Worm (Caenorhabditis elegans) whole organism, L4 larva: ENCODE results near the gene adal-1.

Experiments used
- D1046.2 ChIP-seq: fragments of 200-800 bp; sonication (Bioruptor generic); IDR thresholded peaks from 2 replicates; pipeline ENCODE4 v1.3.6; 2022; ENCODE audit warnings: missing genetic modification characterization, missing compliant biosample characterization
- F10B5.3 ChIP-seq: sonication (generic microtip); optimal IDR thresholded peaks from 2 replicates; lab custom pipeline; 2016; ENCODE audit warnings: mild to moderate bottlenecking, missing genetic modification characterization, missing compliant biosample characterization
- R02D3.7 ChIP-seq: fragments of 150-350 bp; sonication (generic microtip); optimal IDR thresholded peaks from 3 replicates; lab custom pipeline; 2014; ENCODE audit warnings: missing biosample characterization, missing genetic modification characterization
- Y105C5A.15 ChIP-seq: fragments of 200-800 bp; sonication (Bioruptor generic); IDR thresholded peaks from 2 replicates; pipeline ENCODE4 v1.3.6; 2022; ENCODE audit warnings: missing genetic modification characterization, missing compliant biosample characterization
- Y5F2A.4 ChIP-seq: fragments of 200-800 bp; sonication (Bioruptor generic); optimal IDR thresholded peaks from 2 replicates; lab custom pipeline; 2018; ENCODE audit warnings: mild to moderate bottlenecking, missing genetic modification characterization, missing compliant biosample characterization
- ZK546.5 ChIP-seq, 2 experiments: sonication (generic microtip); optimal IDR thresholded peaks; 2 replicates each; lab custom pipeline; 2017; ENCODE audit warnings: missing biosample characterization in 2 of 2, missing genetic modification characterization in 2 of 2
- arid-1 ChIP-seq: fragments of 200-800 bp; sonication (Bioruptor generic); conservative IDR thresholded peaks from 2 replicates; pipeline ENCODE4 v1.3.6; 2022; ENCODE audit warnings: missing genetic modification reagents, missing genetic modification characterization, missing compliant biosample characterization
- ceh-20 ChIP-seq: fragments of 200-800 bp; sonication (Bioruptor generic); IDR thresholded peaks from 2 replicates; pipeline ENCODE4 v1.3.6; 2022; ENCODE audit warnings: missing genetic modification reagents, missing genetic modification characterization, missing compliant biosample characterization
- ceh-32 ChIP-seq: sonication (generic microtip); optimal IDR thresholded peaks from 2 replicates; lab custom pipeline; 2016; ENCODE audit warnings: mild to moderate bottlenecking, missing genetic modification characterization, missing compliant biosample characterization; ENCODE audit not compliant: poor library complexity
- ceh-82 ChIP-seq: sonication (generic microtip); optimal IDR thresholded peaks from 2 replicates; lab custom pipeline; 2017; ENCODE audit warnings: missing biosample characterization, missing genetic modification characterization
- ces-1 ChIP-seq: fragments of 150-350 bp; sonication (generic microtip); optimal IDR thresholded peaks from 4 replicates; lab custom pipeline; 2014; ENCODE audit warnings: missing biosample characterization, missing genetic modification reagents, missing genetic modification characterization
- cey-2 ChIP-seq: sonication (generic microtip); optimal IDR thresholded peaks from 3 replicates; lab custom pipeline; 2017; ENCODE audit warnings: missing genetic modification characterization, mild to moderate bottlenecking, missing compliant biosample characterization, antibody characterized with exemption, borderline replicate concordance; ENCODE audit not compliant: insufficient read depth
- daf-16 ChIP-seq, 3 experiments: sonication (generic microtip); optimal IDR thresholded peaks; 2 replicates each; lab custom pipeline; 2016 to 2017; ENCODE audit warnings: missing genetic modification characterization in 3 of 3, missing genetic modification reagents in 3 of 3, mild to moderate bottlenecking in 2 of 3, missing compliant biosample characterization in 2 of 3, missing biosample characterization in 1 of 3, moderate library complexity in 1 of 3
- dmd-6 ChIP-seq: fragments of 200-800 bp; sonication (Bioruptor generic); IDR thresholded peaks from 2 replicates; pipeline ENCODE4 v1.3.6; 2022; ENCODE audit warnings: missing genetic modification reagents, missing genetic modification characterization, missing compliant biosample characterization
- dmd-9 ChIP-seq: fragments of 200-800 bp; sonication (Bioruptor generic); IDR thresholded peaks from 2 replicates; pipeline ENCODE4 v1.3.6; 2022; ENCODE audit warnings: missing genetic modification reagents, missing genetic modification characterization, missing compliant biosample characterization
- dpl-1 ChIP-seq: fragments of 150-350 bp; optimal IDR thresholded peaks from 2 replicates; lab custom pipeline; 2014; ENCODE audit warnings: missing biosample characterization, missing genetic modification reagents, missing genetic modification characterization
- duxl-1 ChIP-seq: sonication (generic microtip); optimal IDR thresholded peaks from 2 replicates; lab custom pipeline; 2016; ENCODE audit warnings: mild to moderate bottlenecking, missing genetic modification characterization, moderate library complexity, missing compliant biosample characterization; ENCODE audit not compliant: poor library complexity
- dve-1 ChIP-seq: sonication (generic microtip); optimal IDR thresholded peaks from 2 replicates; lab custom pipeline; 2017; ENCODE audit warnings: antibody characterized with exemption, mild to moderate bottlenecking, missing genetic modification characterization, missing compliant biosample characterization; ENCODE audit not compliant: insufficient read depth
- egl-27 ChIP-seq: sonication (generic microtip); optimal IDR thresholded peaks from 3 replicates; lab custom pipeline; 2017; ENCODE audit warnings: missing biosample characterization, missing genetic modification reagents, missing genetic modification characterization
- gei-8 ChIP-seq: fragments of 200-800 bp; sonication (Bioruptor generic); optimal IDR thresholded peaks from 2 replicates; lab custom pipeline; 2018; ENCODE audit warnings: mild to moderate bottlenecking, missing genetic modification characterization, missing compliant biosample characterization
- hif-1 ChIP-seq, 2 experiments: sonication (generic microtip); optimal IDR thresholded peaks; 2 replicates each; lab custom pipeline; 2016 to 2017; ENCODE audit warnings: missing compliant biosample characterization in 2 of 2, missing genetic modification characterization in 2 of 2, missing genetic modification reagents in 2 of 2, missing genotype in 2 of 2, mild to moderate bottlenecking in 1 of 2
- hmg-1.1 ChIP-seq: fragments of 200-800 bp; sonication (Bioruptor generic); IDR thresholded peaks from 2 replicates; pipeline ENCODE4 v1.3.6; 2022; ENCODE audit warnings: missing genetic modification reagents, missing genetic modification characterization, missing compliant biosample characterization
- lin-1 ChIP-seq: fragments of 200-800 bp; sonication (Bioruptor generic); IDR thresholded peaks from 2 replicates; pipeline ENCODE4 v1.3.6; 2022; ENCODE audit warnings: missing genetic modification reagents, missing genetic modification characterization, missing compliant biosample characterization
- lin-13 ChIP-seq: fragments of 150-350 bp; optimal IDR thresholded peaks from 2 replicates; lab custom pipeline; 2014; ENCODE audit warnings: missing biosample characterization, missing genetic modification reagents, missing genetic modification characterization
- lin-29 ChIP-seq: fragments of 200-800 bp; sonication (Bioruptor generic); IDR thresholded peaks from 2 replicates; pipeline ENCODE4 v1.3.6; 2022; ENCODE audit warnings: missing genetic modification reagents, missing genetic modification characterization, missing compliant biosample characterization
- lin-38 ChIP-seq: fragments of 200-800 bp; sonication (Bioruptor generic); IDR thresholded peaks from 2 replicates; pipeline ENCODE4 v1.3.6; 2022; ENCODE audit warnings: missing genetic modification reagents, missing genetic modification characterization, missing compliant biosample characterization
- lin-39 ChIP-seq: fragments of 150-350 bp; optimal IDR thresholded peaks from 2 replicates; lab custom pipeline; 2014; ENCODE audit warnings: missing biosample characterization, missing genetic modification reagents, missing genetic modification characterization
- mdt-29 ChIP-seq: fragments of 200-800 bp; sonication (Bioruptor generic); IDR thresholded peaks from 2 replicates; pipeline ENCODE4 v1.3.6; 2022; ENCODE audit warnings: missing genetic modification reagents, missing genetic modification characterization, missing compliant biosample characterization
- mep-1 ChIP-seq: fragments of 150-350 bp; sonication (generic microtip); optimal IDR thresholded peaks from 3 replicates; lab custom pipeline; 2014; ENCODE audit warnings: missing biosample characterization, missing genetic modification characterization
- nhr-102 ChIP-seq: sonication (generic microtip); optimal IDR thresholded peaks from 2 replicates; lab custom pipeline; 2016; ENCODE audit warnings: mild to moderate bottlenecking, missing genetic modification characterization, moderate library complexity, missing compliant biosample characterization
- nhr-237 ChIP-seq: sonication (generic microtip); optimal IDR thresholded peaks from 2 replicates; lab custom pipeline; 2017; ENCODE audit warnings: missing biosample characterization, missing genetic modification characterization
- nhr-25 ChIP-seq: sonication (generic microtip); optimal IDR thresholded peaks from 2 replicates; lab custom pipeline; 2017; ENCODE audit warnings: missing genetic modification characterization, mild to moderate bottlenecking, missing compliant biosample characterization, antibody characterized with exemption, moderate library complexity, borderline replicate concordance; ENCODE audit not compliant: insufficient read depth
- nhr-41 ChIP-seq: fragments of 200-800 bp; sonication (Bioruptor generic); IDR thresholded peaks from 2 replicates; pipeline ENCODE4 v1.3.6; 2022; ENCODE audit warnings: missing genetic modification reagents, missing genetic modification characterization, missing compliant biosample characterization
- nhr-76 ChIP-seq: fragments of 150-350 bp; optimal IDR thresholded peaks from 2 replicates; lab custom pipeline; 2014; ENCODE audit warnings: missing biosample characterization, missing genetic modification characterization
- nhr-77 ChIP-seq: fragments of 150-350 bp; optimal IDR thresholded peaks from 2 replicates; lab custom pipeline; 2014; ENCODE audit warnings: missing biosample characterization, missing genetic modification characterization
- php-3 ChIP-seq: fragments of 200-800 bp; sonication (Bioruptor generic); IDR thresholded peaks from 2 replicates; pipeline ENCODE4 v1.3.6; 2022; ENCODE audit warnings: missing genetic modification reagents, missing genetic modification characterization, missing compliant biosample characterization
- pqm-1 ChIP-seq: sonication (generic microtip); optimal IDR thresholded peaks from 2 replicates; lab custom pipeline; 2017; ENCODE audit warnings: missing biosample characterization, missing genetic modification characterization
- rbr-2 ChIP-seq: sonication (generic microtip); optimal IDR thresholded peaks from 2 replicates; lab custom pipeline; 2016; ENCODE audit warnings: missing genotype, missing genetic modification characterization, missing compliant biosample characterization
- saeg-2 ChIP-seq: fragments of 200-800 bp; sonication (Bioruptor generic); IDR thresholded peaks from 2 replicates; pipeline ENCODE4 v1.3.6; 2022; ENCODE audit warnings: missing genetic modification reagents, missing genetic modification characterization, missing compliant biosample characterization
- sdz-12 ChIP-seq: fragments of 200-800 bp; sonication (Bioruptor generic); optimal IDR thresholded peaks from 2 replicates; lab custom pipeline; 2018; ENCODE audit warnings: mild to moderate bottlenecking, missing genetic modification characterization, missing compliant biosample characterization
- set-16 ChIP-seq: fragments of 200-800 bp; sonication (Bioruptor generic); IDR thresholded peaks from 2 replicates; pipeline ENCODE4 v1.3.6; 2022; ENCODE audit warnings: missing genetic modification reagents, missing genetic modification characterization, missing compliant biosample characterization
- snpc-1.2 ChIP-seq: fragments of 200-800 bp; sonication (Bioruptor generic); IDR thresholded peaks from 2 replicates; pipeline ENCODE4 v1.3.6; 2022; ENCODE audit warnings: missing genetic modification reagents, missing genetic modification characterization, missing compliant biosample characterization
- snpc-4 ChIP-seq: fragments of 150-350 bp; optimal IDR thresholded peaks from 2 replicates; lab custom pipeline; 2014; ENCODE audit warnings: missing biosample characterization, missing genetic modification characterization
- spr-1 ChIP-seq: sonication (generic microtip); optimal IDR thresholded peaks from 2 replicates; lab custom pipeline; 2016; ENCODE audit warnings: mild to moderate bottlenecking, missing genetic modification characterization, missing compliant biosample characterization
- tra-1 ChIP-seq: fragments of 200-800 bp; sonication (Bioruptor generic); IDR thresholded peaks from 2 replicates; pipeline ENCODE4 v1.3.6; 2022; ENCODE audit warnings: missing genetic modification reagents, missing genetic modification characterization, missing compliant biosample characterization
- unc-62 ChIP-seq, 3 experiments: fragments of 150-350 bp in 1 of 3; sonication (generic microtip); optimal IDR thresholded peaks in 2 of 3; peaks in 1 of 3; 1 replicate in 1 of 3; 2 replicates in 2 of 3; lab custom pipeline; 2014 to 2017; ENCODE audit warnings: missing biosample characterization in 3 of 3, missing genetic modification characterization in 3 of 3, missing genetic modification reagents in 3 of 3, missing genotype in 1 of 3
- vab-7 ChIP-seq: fragments of 200-800 bp; sonication (Bioruptor generic); IDR thresholded peaks from 2 replicates; pipeline ENCODE4 v1.3.6; 2022; ENCODE audit warnings: missing genetic modification reagents, missing genetic modification characterization, missing compliant biosample characterization
- zfp-2 ChIP-seq: sonication (generic microtip); optimal IDR thresholded peaks from 2 replicates; lab custom pipeline; 2016; ENCODE audit warnings: mild to moderate bottlenecking, missing genetic modification characterization, missing compliant biosample characterization
- zip-11 ChIP-seq: fragments of 200-800 bp; sonication (Bioruptor generic); IDR thresholded peaks from 2 replicates; pipeline ENCODE4 v1.3.6; 2022; ENCODE audit warnings: missing genetic modification characterization, missing compliant biosample characterization

adal-1 gene

ce11 chrII:6888211-6888610 lies 5.2 kb downstream of the adal-1 start (continued):
- TF ChIP-seq dpl-1 (GFP tag; lab: Kevin White, UChicago) (no peak), dmd-9 (0 out of 2 replicates have a peak, but pooled peaks have one; percentile 3), ceh-32 (tag; lab: Kevin White, UChicago) (no peak), nhr-237 (no peak), spr-1 (tag; lab: Kevin White, UChicago) (peak; percentile 7), zip-11 (no peak), Y105C5A.15 (no peak), D1046.2 (GFP tag; lab: Robert Waterston, UW) (no peak), mep-1 (peak; percentile 90), zfp-2 (no peak), gei-8 (no peak), pqm-1 (tag; lab: Kevin White, UChicago) (peak; percentile 17), saeg-2 (GFP tag; lab: Robert Waterston, UW) (no peak), ces-1 (no peak), ceh-20 (GFP tag; lab: Robert Waterston, UW) (0 out of 2 replicates have a peak, but pooled peaks have one; percentile 28), snpc-1.2 (no peak), vab-7 (GFP tag; lab: Robert Waterston, UW) (no peak), Y5F2A.4 (GFP tag; lab: Kevin White, UChicago) (no peak), ceh-82 (tag; lab: Kevin White, UChicago) (no peak), rbr-2 (tag; lab: Kevin White, UChicago) (peak; percentile 20), sdz-12 (no peak), nhr-76 (tag; lab: Kevin White, UChicago) (peak; percentile 8), tra-1 (no peak), php-3 (GFP tag; lab: Robert Waterston, UW) (peak; percentile 85), R02D3.7 (tag; lab: Kevin White, UChicago) (no peak), hif-1 (tag; optimal IDR thresholded peaks at IDR 0.05; lab: Kevin White, UChicago) (no peak), lin-13 (GFP tag; lab: Kevin White, UChicago) (no peak), cey-2 (tag; lab: Kevin White, UChicago) (no peak), nhr-102 (tag; lab: Kevin White, UChicago) (peak; percentile 67), set-16 (no peak), lin-39 (tag; lab: Kevin White, UChicago) (no peak), duxl-1 (peak; percentile 34), unc-62 (GFP tag; optimal IDR thresholded peaks at IDR 0.05 in 1 of 2; lab: Kevin White, UChicago) (no peak), unc-62 (tag; optimal IDR thresholded peaks at IDR 0.05; lab: Kevin White, UChicago) (no peak), lin-29 (GFP tag; lab: Robert Waterston, UW) (0 out of 2 replicates have a peak, but pooled peaks have one; percentile 35), nhr-77 (peak; percentile 80), mdt-29 (GFP tag; lab: Robert Waterston, UW) (peak; percentile 77; the same call in 1 of the 2 replicates), dve-1 (tag; lab: Kevin White, UChicago) (peak; percentile 88), arid-1 (GFP tag; lab: Robert Waterston, UW) (no peak), hmg-1.1 (GFP tag; lab: Robert Waterston, UW) (0 out of 2 replicates have a peak, but pooled peaks have one; percentile 32), lin-1 (GFP tag; lab: Robert Waterston, UW) (peak; percentile 38; the same call in 1 of the 2 replicates), egl-27 (tag; lab: Kevin White, UChicago) (no peak), ZK546.5 (tag; optimal IDR thresholded peaks at IDR 0.05; lab: Kevin White, UChicago) (no peak), F10B5.3 (no peak), nhr-41 (GFP tag; lab: Robert Waterston, UW) (no peak), daf-16 (GFP tag; optimal IDR thresholded peaks at IDR 0.05; lab: Kevin White, UChicago) (peak; percentile 27 to 63), daf-16 (tag; optimal IDR thresholded peaks at IDR 0.05; lab: Kevin White, UChicago) (peak; percentile 64), snpc-4 (no peak), dmd-6 (GFP tag; lab: Robert Waterston, UW) (peak; percentile 33; the same call in 1 of the 2 replicates), nhr-25 (no peak), lin-38 (GFP tag; lab: Robert Waterston, UW) (peak; percentile 44)
